Fruit fly (Drosophila melanogaster): ENCODE measurements around the gene CG32264.

CG32264 gene

dm6 chr3L:3770823-3771222 lies 35.4 kb downstream of the CG32264 start (continued):
- TF ChIP-seq Oli (tag; optimal IDR thresholded peaks at IDR 0.05): peak; percentile 46
- TF ChIP-seq mam (GFP tag; optimal IDR thresholded peaks at IDR 0.05): peak; percentile 27
- TF ChIP-seq CG34376 (GFP tag; optimal IDR thresholded peaks at IDR 0.05): no peak
- TF ChIP-seq E2f2 (GFP tag; IDR thresholded peaks at IDR 0.05): peak; percentile 21; the same call in 1 of the 2 replicates
- peak; percentile 89 for TF ChIP-seq cwo (GFP tag; optimal IDR thresholded peaks at IDR 0.05)
- no peak for TF ChIP-seq CG16863 (GFP tag; optimal IDR thresholded peaks at IDR 0.05)
- TF ChIP-seq az2 (GFP tag; optimal IDR thresholded peaks at IDR 0.05): peak; percentile 25
- TF ChIP-seq NK7.1 (GFP tag; optimal IDR thresholded peaks at IDR 0.05): no peak
- no peak for TF ChIP-seq CG6791 (GFP tag; IDR thresholded peaks at IDR 0.05; ENCODE audit: partially characterized antibody)
- TF ChIP-seq CG9437 (GFP tag; optimal IDR thresholded peaks at IDR 0.05): peak; percentile 20
- TF ChIP-seq Ravus (GFP tag; IDR thresholded peaks at IDR 0.05): no peak
- no peak for TF ChIP-seq Antp (GFP tag; optimal IDR thresholded peaks at IDR 0.05)
- TF ChIP-seq gt (GFP tag; IDR thresholded peaks at IDR 0.05): no peak
- no peak for TF ChIP-seq sim (GFP tag; IDR thresholded peaks at IDR 0.05)
- peak; percentile 25 for TF ChIP-seq slou (GFP tag; optimal IDR thresholded peaks at IDR 0.05)
- no peak for TF ChIP-seq TFAM (GFP tag; optimal IDR thresholded peaks at IDR 0.05)
- TF ChIP-seq tin (GFP tag; optimal IDR thresholded peaks at IDR 0.05): peak; percentile 1
- TF ChIP-seq CG12744 (GFP tag; optimal IDR thresholded peaks at IDR 0.05): no peak
- TF ChIP-seq Fer1 (GFP tag; optimal IDR thresholded peaks at IDR 0.05): peak; percentile 6
- peak; percentile 37 for TF ChIP-seq Dek (tag; optimal IDR thresholded peaks at IDR 0.05)
- TF ChIP-seq CoRest (tag; optimal IDR thresholded peaks at IDR 0.05): peak; percentile 75
- no peak for TF ChIP-seq Optix (GFP tag; IDR thresholded peaks at IDR 0.05)
- TF ChIP-seq CG7357 (GFP tag; IDR thresholded peaks at IDR 0.05): no peak
- TF ChIP-seq tup (GFP tag; optimal IDR thresholded peaks at IDR 0.05): no peak
- TF ChIP-seq cg (GFP tag; optimal IDR thresholded peaks at IDR 0.05): no peak
- TF ChIP-seq Adf1 (GFP tag; IDR thresholded peaks at IDR 0.05): no peak
- peak; percentile 59 for TF ChIP-seq al (GFP tag; IDR thresholded peaks at IDR 0.05)
- peak; percentile 71 for TF ChIP-seq CG9932 (GFP tag; IDR thresholded peaks at IDR 0.05)
- TF ChIP-seq fru (optimal IDR thresholded peaks at IDR 0.05): no peak
- peak; percentile 18 for TF ChIP-seq CG33213 (GFP tag; optimal IDR thresholded peaks at IDR 0.05)
- TF ChIP-seq Bteb2 (GFP tag; optimal IDR thresholded peaks at IDR 0.05): peak; percentile 37
- TF ChIP-seq wdn (GFP tag; IDR thresholded peaks at IDR 0.05): peak; percentile 65
- no peak for TF ChIP-seq Neu2 (GFP tag; optimal IDR thresholded peaks at IDR 0.05; ENCODE audit: borderline replicate concordance)
- no peak for TF ChIP-seq chn (GFP tag; optimal IDR thresholded peaks at IDR 0.05)
- TF ChIP-seq Trl (optimal IDR thresholded peaks at IDR 0.05): no peak
- TF ChIP-seq Trl (GFP tag; optimal IDR thresholded peaks at IDR 0.05): no peak
- TF ChIP-seq CG17186 (GFP tag; optimal IDR thresholded peaks at IDR 0.05): no peak
- TF ChIP-seq gfzf (GFP tag; optimal IDR thresholded peaks at IDR 0.05): no peak
- no peak for TF ChIP-seq NC2β (GFP tag; optimal IDR thresholded peaks at IDR 0.05)
- no peak for TF ChIP-seq CG17802 (tag; optimal IDR thresholded peaks at IDR 0.05)
- TF ChIP-seq CG31224 (GFP tag; IDR thresholded peaks at IDR 0.05): peak; percentile 24; the same call in 1 of the 2 replicates
- no peak for TF ChIP-seq ro (GFP tag; IDR thresholded peaks at IDR 0.05)
- TF ChIP-seq ttk (GFP tag; IDR thresholded peaks at IDR 0.05): 0 out of 2 replicates have a peak, but pooled peaks have one; percentile 16
- TF ChIP-seq MBD-R2 (GFP tag; IDR thresholded peaks at IDR 0.05): peak; percentile 17; the same call in 1 of the 2 replicates
- TF ChIP-seq kah (GFP tag; optimal IDR thresholded peaks at IDR 0.05): no peak
- TF ChIP-seq vfl (GFP tag; optimal IDR thresholded peaks at IDR 0.05): no peak
- TF ChIP-seq pzg (GFP tag; optimal IDR thresholded peaks at IDR 0.05): no peak
- TF ChIP-seq schlank (tag; optimal IDR thresholded peaks at IDR 0.05): peak; percentile 49
- TF ChIP-seq Hey (tag; optimal IDR thresholded peaks at IDR 0.05): no peak
- no peak for TF ChIP-seq CG42726 (GFP tag; IDR thresholded peaks at IDR 0.05; ENCODE audit: partially characterized antibody)
- peak; percentile 42 for TF ChIP-seq gro (GFP tag; optimal IDR thresholded peaks at IDR 0.05)
- TF ChIP-seq onecut (GFP tag; IDR thresholded peaks at IDR 0.05): no peak
- TF ChIP-seq eve (GFP tag; optimal IDR thresholded peaks at IDR 0.05): no peak
